Worm (Caenorhabditis elegans): Measurements from ENCODE around the gene asna-1.

Gene asna-1

ce11 chrIII:8866983-8867842, 27.7 kb upstream of the asna-1 start (continued):
- no peak for TF ChIP-seq gei-8 (GFP tag; optimal IDR thresholded peaks at IDR 0.05)
- TF ChIP-seq rbr-2 (tag; optimal IDR thresholded peaks at IDR 0.05): peak; percentile 40
- no peak for TF ChIP-seq lir-3 (tag; optimal IDR thresholded peaks at IDR 0.05)
- TF ChIP-seq snpc-4 (tag; optimal IDR thresholded peaks at IDR 0.05): no peak
- TF ChIP-seq egl-27 (tag; optimal IDR thresholded peaks at IDR 0.05): no peak
- no peak for TF ChIP-seq F37D6.2 (tag; optimal IDR thresholded peaks at IDR 0.05)
- TF ChIP-seq cey-2 (tag; optimal IDR thresholded peaks at IDR 0.05; ENCODE audit: borderline replicate concordance, insufficient read depth): peak; percentile 66
- peak in 1 of 2 experiments; percentile 42 for TF ChIP-seq lsy-2 (tag; optimal IDR thresholded peaks at IDR 0.05)
- peak in 1 of 2 experiments; percentile 67 for TF ChIP-seq unc-62 (GFP tag; optimal IDR thresholded peaks at IDR 0.05 in 1 of 2)
- no peak for TF ChIP-seq unc-62 (tag; optimal IDR thresholded peaks at IDR 0.05)
- no peak for TF ChIP-seq spr-3 (GFP tag; optimal IDR thresholded peaks at IDR 0.05)
- TF ChIP-seq ztf-11 (tag; optimal IDR thresholded peaks at IDR 0.05): no peak
- TF ChIP-seq lin-15B (tag; optimal IDR thresholded peaks at IDR 0.05): no peak
- TF ChIP-seq hlh-11 (tag; optimal IDR thresholded peaks at IDR 0.05): peak; percentile 38
- no peak for TF ChIP-seq F10B5.3 (tag; optimal IDR thresholded peaks at IDR 0.05)
- no peak for TF ChIP-seq zip-11 (GFP tag; IDR thresholded peaks at IDR 0.05)
- TF ChIP-seq D1046.2 (GFP tag; IDR thresholded peaks at IDR 0.05): no peak
- TF ChIP-seq dpl-1 (GFP tag; optimal IDR thresholded peaks at IDR 0.05): no peak
- peak; percentile 38; the same call in 1 of the 2 replicates for TF ChIP-seq ZK337.2 (GFP tag; IDR thresholded peaks at IDR 0.05)
- no peak for TF ChIP-seq duxl-1 (tag; optimal IDR thresholded peaks at IDR 0.05; ENCODE audit: poor library complexity)
- no peak for TF ChIP-seq ama-1 (optimal IDR thresholded peaks at IDR 0.05)
- no peak for TF ChIP-seq R02D3.7 (tag; optimal IDR thresholded peaks at IDR 0.05)
- no peak for TF ChIP-seq jun-1 (tag; optimal IDR thresholded peaks at IDR 0.05)
- TF ChIP-seq zfp-2 (tag; optimal IDR thresholded peaks at IDR 0.05): no peak
- TF ChIP-seq nhr-77 (tag; optimal IDR thresholded peaks at IDR 0.05): no peak
- TF ChIP-seq php-3 (GFP tag; IDR thresholded peaks at IDR 0.05): no peak
- TF ChIP-seq ces-1 (GFP tag; optimal IDR thresholded peaks at IDR 0.05): no peak
- TF ChIP-seq nhr-48 (tag; optimal IDR thresholded peaks at IDR 0.05): no peak
- peak; percentile 19 for TF ChIP-seq pqm-1 (tag; optimal IDR thresholded peaks at IDR 0.05)
- no peak for TF ChIP-seq attf-4 (tag; optimal IDR thresholded peaks at IDR 0.05)
- TF ChIP-seq daf-12 (tag; optimal IDR thresholded peaks at IDR 0.05): no peak
- TF ChIP-seq unc-130 (GFP tag; optimal IDR thresholded peaks at IDR 0.05): no peak
- TF ChIP-seq nhr-42 (GFP tag; IDR thresholded peaks at IDR 0.05): no peak
- no peak for TF ChIP-seq nhr-6 (tag; optimal IDR thresholded peaks at IDR 0.05)
- no peak for TF ChIP-seq nhr-111 (GFP tag; optimal IDR thresholded peaks at IDR 0.05)
- TF ChIP-seq snpc-1.2 (GFP tag; IDR thresholded peaks at IDR 0.05): no peak
- peak; percentile 13 for TF ChIP-seq lin-38 (GFP tag; IDR thresholded peaks at IDR 0.05)
- peak; percentile 38 for TF ChIP-seq mep-1 (tag; optimal IDR thresholded peaks at IDR 0.05)
- no peak for TF ChIP-seq unc-39 (tag; optimal IDR thresholded peaks at IDR 0.05)
- no peak for TF ChIP-seq ceh-44 (GFP tag; IDR thresholded peaks at IDR 0.05)
- TF ChIP-seq lim-7 (GFP tag; IDR thresholded peaks at IDR 0.05): no peak

Measured in whole organism, L4 larva.